Fruit fly (Drosophila melanogaster): Measurements from ENCODE around the gene Zcchc7.

- TF ChIP-seq CG8478 (optimal IDR thresholded peaks at IDR 0.05) (no peak), CG12236 (GFP tag; optimal IDR thresholded peaks at IDR 0.05) (no peak), pan (optimal IDR thresholded peaks at IDR 0.05) (no peak), pan (GFP tag; optimal IDR thresholded peaks at IDR 0.05 in 1 of 2, IDR thresholded peaks at IDR 0.05 in 1 of 2) (peak in 1 of 2 experiments; percentile 38), HHEX (GFP tag; optimal IDR thresholded peaks at IDR 0.05) (no peak), CG43689 (GFP tag; IDR thresholded peaks at IDR 0.05) (no peak), CG15514 (GFP tag; optimal IDR thresholded peaks at IDR 0.05) (no peak), C15 (GFP tag; IDR thresholded peaks at IDR 0.05) (no peak), Ravus (GFP tag; IDR thresholded peaks at IDR 0.05) (no peak), eve (GFP tag; optimal IDR thresholded peaks at IDR 0.05) (no peak), corto (GFP tag; optimal IDR thresholded peaks at IDR 0.05) (no peak), Dip3 (GFP tag; optimal IDR thresholded peaks at IDR 0.05) (no peak)
Observed at dm6 chr3L:16896408-16896807, 51.2 kb downstream of the Zcchc7 start.

Data from whole organism, embryonic.